Worm (Caenorhabditis elegans) whole organism, L4 larva: ENCODE measurements around the gene F54C9.3.

Experiments
- F49E8.2 ChIP-seq: sonication (generic microtip); optimal IDR thresholded peaks from 2 replicates; lab custom pipeline; 2016; ENCODE audit warnings: missing compliant biosample characterization, mild to moderate bottlenecking, missing genetic modification characterization, borderline replicate concordance
- R02D3.7 ChIP-seq: fragments of 150-350 bp; sonication (generic microtip); optimal IDR thresholded peaks from 3 replicates; lab custom pipeline; 2014; ENCODE audit warnings: missing biosample characterization, missing genetic modification characterization
- T20F7.1 ChIP-seq: fragments of 200-800 bp; sonication (Bioruptor generic); optimal IDR thresholded peaks from 2 replicates; lab custom pipeline; 2018; ENCODE audit warnings: mild to moderate bottlenecking, missing genetic modification characterization, missing compliant biosample characterization
- Y105C5A.15 ChIP-seq: fragments of 200-800 bp; sonication (Bioruptor generic); IDR thresholded peaks from 2 replicates; pipeline ENCODE4 v1.3.6; 2022; ENCODE audit warnings: missing genetic modification characterization, missing compliant biosample characterization
- Y75B8A.6 ChIP-seq: fragments of 200-800 bp; sonication (Bioruptor generic); IDR thresholded peaks from 2 replicates; pipeline ENCODE4 v1.3.6; 2022; ENCODE audit warnings: missing genetic modification reagents, missing genetic modification characterization, missing compliant biosample characterization
- ZK337.2 ChIP-seq: fragments of 200-800 bp; sonication (Bioruptor generic); IDR thresholded peaks from 2 replicates; pipeline ENCODE4 v1.3.6; 2022; ENCODE audit warnings: missing genetic modification reagents, missing genetic modification characterization, missing compliant biosample characterization
- ZK546.5 ChIP-seq, 2 experiments: sonication (generic microtip); optimal IDR thresholded peaks; 2 replicates each; lab custom pipeline; 2017; ENCODE audit warnings: missing biosample characterization in 2 of 2, missing genetic modification characterization in 2 of 2
- aha-1 ChIP-seq: fragments of 150-350 bp; peaks from one replicate; lab custom pipeline; 2014; ENCODE audit warnings: missing biosample characterization, missing genetic modification characterization
- arid-1 ChIP-seq: fragments of 200-800 bp; sonication (Bioruptor generic); conservative IDR thresholded peaks from 2 replicates; pipeline ENCODE4 v1.3.6; 2022; ENCODE audit warnings: missing genetic modification reagents, missing genetic modification characterization, missing compliant biosample characterization
- ceh-32 ChIP-seq: sonication (generic microtip); optimal IDR thresholded peaks from 2 replicates; lab custom pipeline; 2016; ENCODE audit warnings: mild to moderate bottlenecking, missing genetic modification characterization, missing compliant biosample characterization; ENCODE audit not compliant: poor library complexity
- ceh-62 ChIP-seq: sonication (generic microtip); optimal IDR thresholded peaks from 2 replicates; lab custom pipeline; 2017; ENCODE audit warnings: missing biosample characterization, missing genetic modification characterization
- ctbp-1 ChIP-seq: fragments of 200-800 bp; sonication (Bioruptor generic); IDR thresholded peaks from 2 replicates; pipeline ENCODE4 v1.3.6; 2022; ENCODE audit warnings: missing genetic modification reagents, missing genetic modification characterization, missing compliant biosample characterization
- daf-12 ChIP-seq: fragments of 150-350 bp; optimal IDR thresholded peaks from 2 replicates; lab custom pipeline; 2014; ENCODE audit warnings: missing biosample characterization, missing genetic modification reagents, missing genetic modification characterization
- daf-16 ChIP-seq, 3 experiments: sonication (generic microtip); optimal IDR thresholded peaks; 2 replicates each; lab custom pipeline; 2016 to 2017; ENCODE audit warnings: missing genetic modification characterization in 3 of 3, missing genetic modification reagents in 3 of 3, mild to moderate bottlenecking in 2 of 3, missing compliant biosample characterization in 2 of 3, missing biosample characterization in 1 of 3, moderate library complexity in 1 of 3
- daf-19 ChIP-seq: fragments of 200-800 bp; sonication (Bioruptor generic); conservative IDR thresholded peaks from 2 replicates; pipeline ENCODE4 v1.3.6; 2022; ENCODE audit warnings: missing genetic modification characterization, missing compliant biosample characterization
- dmd-8 ChIP-seq: fragments of 200-800 bp; sonication (Bioruptor generic); IDR thresholded peaks from 2 replicates; pipeline ENCODE4 v1.3.6; 2022; ENCODE audit warnings: missing genetic modification characterization, missing compliant biosample characterization
- dmd-9 ChIP-seq: fragments of 200-800 bp; sonication (Bioruptor generic); IDR thresholded peaks from 2 replicates; pipeline ENCODE4 v1.3.6; 2022; ENCODE audit warnings: missing genetic modification reagents, missing genetic modification characterization, missing compliant biosample characterization
- dpl-1 ChIP-seq: fragments of 150-350 bp; optimal IDR thresholded peaks from 2 replicates; lab custom pipeline; 2014; ENCODE audit warnings: missing biosample characterization, missing genetic modification reagents, missing genetic modification characterization
- egl-27 ChIP-seq: sonication (generic microtip); optimal IDR thresholded peaks from 3 replicates; lab custom pipeline; 2017; ENCODE audit warnings: missing biosample characterization, missing genetic modification reagents, missing genetic modification characterization
- fkh-10 ChIP-seq: fragments of 150-350 bp; optimal IDR thresholded peaks from 2 replicates; lab custom pipeline; 2014; ENCODE audit warnings: missing biosample characterization, missing genetic modification reagents, missing genetic modification characterization
- fos-1 ChIP-seq: fragments of 150-350 bp; optimal IDR thresholded peaks from 2 replicates; lab custom pipeline; 2014; ENCODE audit warnings: missing biosample characterization, missing genetic modification characterization
- gei-8 ChIP-seq: fragments of 200-800 bp; sonication (Bioruptor generic); optimal IDR thresholded peaks from 2 replicates; lab custom pipeline; 2018; ENCODE audit warnings: mild to moderate bottlenecking, missing genetic modification characterization, missing compliant biosample characterization
- hlh-30 ChIP-seq: sonication (generic microtip); optimal IDR thresholded peaks from 2 replicates; lab custom pipeline; 2017; ENCODE audit warnings: antibody characterized with exemption, mild to moderate bottlenecking, missing genetic modification characterization, missing compliant biosample characterization; ENCODE audit not compliant: insufficient read depth
- jun-1 ChIP-seq: fragments of 150-350 bp; optimal IDR thresholded peaks from 2 replicates; lab custom pipeline; 2014; ENCODE audit warnings: missing biosample characterization, missing genetic modification reagents, missing genetic modification characterization
- lin-1 ChIP-seq: fragments of 200-800 bp; sonication (Bioruptor generic); IDR thresholded peaks from 2 replicates; pipeline ENCODE4 v1.3.6; 2022; ENCODE audit warnings: missing genetic modification reagents, missing genetic modification characterization, missing compliant biosample characterization
- lin-39 ChIP-seq: fragments of 150-350 bp; optimal IDR thresholded peaks from 2 replicates; lab custom pipeline; 2014; ENCODE audit warnings: missing biosample characterization, missing genetic modification reagents, missing genetic modification characterization
- lsy-2 ChIP-seq, 2 experiments: fragments of 150-350 bp in 1 of 2; sonication (generic microtip) in 1 of 2; optimal IDR thresholded peaks; 2 replicates each; lab custom pipeline; 2014 to 2017; ENCODE audit warnings: missing biosample characterization in 2 of 2, missing genetic modification characterization in 2 of 2
- mdt-29 ChIP-seq: fragments of 200-800 bp; sonication (Bioruptor generic); IDR thresholded peaks from 2 replicates; pipeline ENCODE4 v1.3.6; 2022; ENCODE audit warnings: missing genetic modification reagents, missing genetic modification characterization, missing compliant biosample characterization
- mes-2 ChIP-seq: sonication (generic microtip); optimal IDR thresholded peaks from 2 replicates; lab custom pipeline; 2016; ENCODE audit warnings: missing genotype, mild to moderate bottlenecking, missing genetic modification characterization, missing compliant biosample characterization; ENCODE audit not compliant: poor library complexity, severe bottlenecking
- nhr-10 ChIP-seq: fragments of 150-350 bp; optimal IDR thresholded peaks from 2 replicates; lab custom pipeline; 2014; ENCODE audit warnings: missing biosample characterization, missing genetic modification characterization
- nhr-102 ChIP-seq: sonication (generic microtip); optimal IDR thresholded peaks from 2 replicates; lab custom pipeline; 2016; ENCODE audit warnings: mild to moderate bottlenecking, missing genetic modification characterization, moderate library complexity, missing compliant biosample characterization
- nhr-11 ChIP-seq: fragments of 150-350 bp; optimal IDR thresholded peaks from 2 replicates; lab custom pipeline; 2014; ENCODE audit warnings: missing biosample characterization, missing genetic modification characterization
- nhr-25 ChIP-seq: sonication (generic microtip); optimal IDR thresholded peaks from 2 replicates; lab custom pipeline; 2017; ENCODE audit warnings: missing genetic modification characterization, mild to moderate bottlenecking, missing compliant biosample characterization, antibody characterized with exemption, moderate library complexity, borderline replicate concordance; ENCODE audit not compliant: insufficient read depth
- nhr-41 ChIP-seq: fragments of 200-800 bp; sonication (Bioruptor generic); IDR thresholded peaks from 2 replicates; pipeline ENCODE4 v1.3.6; 2022; ENCODE audit warnings: missing genetic modification reagents, missing genetic modification characterization, missing compliant biosample characterization
- nhr-42 ChIP-seq: fragments of 200-800 bp; sonication (Bioruptor generic); IDR thresholded peaks from 2 replicates; pipeline ENCODE4 v1.3.6; 2022; ENCODE audit warnings: missing genetic modification characterization, missing compliant biosample characterization
- nhr-48 ChIP-seq: sonication (generic microtip); optimal IDR thresholded peaks from 2 replicates; lab custom pipeline; 2016; ENCODE audit warnings: mild to moderate bottlenecking, missing genetic modification characterization, missing compliant biosample characterization
- nhr-6 ChIP-seq: fragments of 150-350 bp; optimal IDR thresholded peaks from 2 replicates; lab custom pipeline; 2014; ENCODE audit warnings: missing biosample characterization, missing genetic modification characterization
- nhr-76 ChIP-seq: fragments of 150-350 bp; optimal IDR thresholded peaks from 2 replicates; lab custom pipeline; 2014; ENCODE audit warnings: missing biosample characterization, missing genetic modification characterization
- nhr-77 ChIP-seq: fragments of 150-350 bp; optimal IDR thresholded peaks from 2 replicates; lab custom pipeline; 2014; ENCODE audit warnings: missing biosample characterization, missing genetic modification characterization
- pha-4 ChIP-seq, 2 experiments: fragments of 150-350 bp in 1 of 2; fragments of 200-800 bp in 1 of 2; sonication (Bioruptor generic) in 1 of 2; IDR thresholded peaks in 1 of 2; optimal IDR thresholded peaks in 1 of 2; 2 replicates each; pipeline versions ENCODE4 v1.3.6 to Lab custom; 2014 to 2022; ENCODE audit warnings: missing genetic modification characterization in 2 of 2, missing genetic modification reagents in 2 of 2, missing biosample characterization in 1 of 2, missing compliant biosample characterization in 1 of 2
- php-3 ChIP-seq: fragments of 200-800 bp; sonication (Bioruptor generic); IDR thresholded peaks from 2 replicates; pipeline ENCODE4 v1.3.6; 2022; ENCODE audit warnings: missing genetic modification reagents, missing genetic modification characterization, missing compliant biosample characterization
- pqm-1 ChIP-seq: sonication (generic microtip); optimal IDR thresholded peaks from 2 replicates; lab custom pipeline; 2017; ENCODE audit warnings: missing biosample characterization, missing genetic modification characterization
- rbr-2 ChIP-seq: sonication (generic microtip); optimal IDR thresholded peaks from 2 replicates; lab custom pipeline; 2016; ENCODE audit warnings: missing genotype, missing genetic modification characterization, missing compliant biosample characterization
- snpc-1.2 ChIP-seq: fragments of 200-800 bp; sonication (Bioruptor generic); IDR thresholded peaks from 2 replicates; pipeline ENCODE4 v1.3.6; 2022; ENCODE audit warnings: missing genetic modification reagents, missing genetic modification characterization, missing compliant biosample characterization
- spr-3 ChIP-seq: fragments of 200-800 bp; sonication (Bioruptor generic); optimal IDR thresholded peaks from 2 replicates; lab custom pipeline; 2018; ENCODE audit warnings: mild to moderate bottlenecking, missing genetic modification characterization, missing compliant biosample characterization
- unc-39 ChIP-seq: sonication (generic microtip); optimal IDR thresholded peaks from 2 replicates; lab custom pipeline; 2017; ENCODE audit warnings: missing biosample characterization, missing genetic modification characterization
- zag-1 ChIP-seq: fragments of 150-350 bp; optimal IDR thresholded peaks from 2 replicates; lab custom pipeline; 2014; ENCODE audit warnings: missing biosample characterization, missing genetic modification characterization
- zfp-3 ChIP-seq: fragments of 200-800 bp; sonication (Bioruptor generic); conservative IDR thresholded peaks from 2 replicates; pipeline ENCODE4 v1.3.6; 2022; ENCODE audit warnings: missing genetic modification reagents, missing genetic modification characterization, missing compliant biosample characterization
- zip-11 ChIP-seq: fragments of 200-800 bp; sonication (Bioruptor generic); IDR thresholded peaks from 2 replicates; pipeline ENCODE4 v1.3.6; 2022; ENCODE audit warnings: missing genetic modification characterization, missing compliant biosample characterization
- zip-2 ChIP-seq: fragments of 150-350 bp; optimal IDR thresholded peaks from 2 replicates; lab custom pipeline; 2014; ENCODE audit warnings: missing biosample characterization, missing genetic modification characterization
- ztf-11 ChIP-seq: fragments of 150-350 bp; optimal IDR thresholded peaks from 2 replicates; lab custom pipeline; 2014; ENCODE audit warnings: missing biosample characterization, missing genetic modification characterization

F54C9.3 gene

DNA sequence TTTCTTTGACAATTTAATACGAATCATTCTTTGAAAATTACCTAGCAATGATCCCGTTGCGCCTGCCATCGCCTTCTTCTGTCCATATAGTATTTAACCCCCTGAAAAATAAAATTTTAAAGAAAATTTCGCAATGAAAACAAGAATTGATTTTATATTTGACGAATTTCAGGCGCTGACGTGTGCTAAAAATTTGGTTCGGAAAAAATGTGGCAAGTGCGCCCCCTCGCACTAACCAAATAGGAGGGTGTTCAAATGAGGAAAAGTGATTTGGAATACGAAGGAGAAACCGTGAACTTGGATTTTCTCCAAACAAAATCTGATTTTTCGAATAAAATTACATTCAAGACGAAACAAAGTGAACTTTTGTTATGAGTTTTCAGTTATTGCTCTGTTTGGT lies 617 bp downstream of the F54C9.3 start, which contains the start of gene stc-1:
TSS of gene stc-1 (minus strand) at position 101 of the 400 bp plus-strand sequence.
- no peak for TF ChIP-seq unc-39 (tag; lab: Kevin White, UChicago)
- TF ChIP-seq nhr-102 (tag; lab: Kevin White, UChicago), result no peak
- TF ChIP-seq nhr-10 (tag; lab: Kevin White, UChicago), result peak; percentile 1
- no peak for TF ChIP-seq zip-11 (GFP tag; lab: Robert Waterston, UW)
- 0 out of 2 replicates have a peak, but pooled peaks have one; percentile 22 for TF ChIP-seq arid-1 (GFP tag; lab: Robert Waterston, UW)
- TF ChIP-seq php-3 (GFP tag; lab: Robert Waterston, UW), result no peak
- TF ChIP-seq daf-12 (tag; lab: Kevin White, UChicago), result no peak
- no peak for TF ChIP-seq daf-16 (GFP tag; optimal IDR thresholded peaks at IDR 0.05; lab: Kevin White, UChicago)
- peak; percentile 33 for TF ChIP-seq daf-16 (tag; optimal IDR thresholded peaks at IDR 0.05; lab: Kevin White, UChicago)
- TF ChIP-seq nhr-42 (GFP tag; lab: Robert Waterston, UW), result no peak
- no peak for TF ChIP-seq zag-1 (tag; lab: Kevin White, UChicago)
- TF ChIP-seq F49E8.2 (tag; lab: Kevin White, UChicago), result no peak
- TF ChIP-seq ceh-32 (tag; lab: Kevin White, UChicago), result no peak
- peak in 1 of 2 experiments; percentile 45 for TF ChIP-seq lsy-2 (tag; optimal IDR thresholded peaks at IDR 0.05; lab: Kevin White, UChicago)
- TF ChIP-seq daf-19 (GFP tag; lab: Robert Waterston, UW), result no peak
- TF ChIP-seq gei-8, result no peak
- TF ChIP-seq lin-1 (GFP tag; lab: Robert Waterston, UW), result no peak
- no peak for TF ChIP-seq T20F7.1 (GFP tag; lab: Kevin White, UChicago)
- TF ChIP-seq spr-3 (GFP tag; lab: Kevin White, UChicago), result no peak
- no peak for TF ChIP-seq lin-39 (tag; lab: Kevin White, UChicago)
- no peak for TF ChIP-seq dmd-8 (GFP tag; lab: Robert Waterston, UW)
- no peak for TF ChIP-seq nhr-48 (tag; lab: Kevin White, UChicago)
- TF ChIP-seq fkh-10 (GFP tag; lab: Kevin White, UChicago), result no peak
- TF ChIP-seq nhr-41 (GFP tag; lab: Robert Waterston, UW), result no peak
- TF ChIP-seq Y105C5A.15 (GFP tag; lab: Robert Waterston, UW), result no peak
- no peak for TF ChIP-seq ceh-62 (tag; lab: Kevin White, UChicago)
- peak; percentile 53 for TF ChIP-seq nhr-6 (tag; lab: Kevin White, UChicago)
- no peak for TF ChIP-seq egl-27 (tag; lab: Kevin White, UChicago)
- no peak for TF ChIP-seq Y75B8A.6 (GFP tag; lab: Robert Waterston, UW)
- TF ChIP-seq ztf-11 (tag; lab: Kevin White, UChicago), result no peak
- TF ChIP-seq pha-4 (GFP tag; IDR thresholded peaks at IDR 0.05; lab: Robert Waterston, UW), result no peak
- no peak for TF ChIP-seq pha-4 (tag; optimal IDR thresholded peaks at IDR 0.05; lab: Kevin White, UChicago)
- peak; percentile 70 for TF ChIP-seq dpl-1 (GFP tag; lab: Kevin White, UChicago)
- TF ChIP-seq snpc-1.2 (GFP tag; lab: Robert Waterston, UW), result no peak
- TF ChIP-seq R02D3.7 (tag; lab: Kevin White, UChicago), result no peak
- peak; percentile 20 for TF ChIP-seq pqm-1 (tag; lab: Kevin White, UChicago)
- TF ChIP-seq nhr-11 (tag; lab: Kevin White, UChicago), result no peak
- TF ChIP-seq aha-1 (tag; lab: Kevin White, UChicago), result peak; percentile 23
- TF ChIP-seq mdt-29, result no peak
- TF ChIP-seq zip-2 (tag; lab: Kevin White, UChicago), result no peak
- no peak for TF ChIP-seq ZK546.5 (tag; optimal IDR thresholded peaks at IDR 0.05; lab: Kevin White, UChicago)
- TF ChIP-seq rbr-2 (tag; lab: Kevin White, UChicago), result no peak
- TF ChIP-seq fos-1, result no peak
- TF ChIP-seq zfp-3 (GFP tag; lab: Robert Waterston, UW), result no peak
- no peak for TF ChIP-seq ctbp-1 (GFP tag; lab: Robert Waterston, UW)
- peak; percentile 59 for TF ChIP-seq mes-2 (tag; lab: Kevin White, UChicago)
- no peak for TF ChIP-seq dmd-9 (GFP tag; lab: Robert Waterston, UW)
- TF ChIP-seq nhr-77 (tag; lab: Kevin White, UChicago), result no peak
- no peak for TF ChIP-seq ZK337.2 (GFP tag; lab: Robert Waterston, UW)
- no peak for TF ChIP-seq jun-1 (tag; lab: Kevin White, UChicago)
- no peak for TF ChIP-seq nhr-76 (tag; lab: Kevin White, UChicago)
- TF ChIP-seq nhr-25 (tag; lab: Kevin White, UChicago), result no peak
- no peak for TF ChIP-seq hlh-30 (tag; lab: Kevin White, UChicago)
